Fruit fly (Drosophila melanogaster) whole organism, embryonic: ENCODE measurements around the gene RpL6.

Experiments used
- Abd-B ChIP-seq: fragments of 200-800 bp; sonication (Bioruptor generic); optimal IDR thresholded peaks from 2 replicates; lab custom pipeline; 2018; ENCODE audit warnings: missing biosample characterization, mild to moderate bottlenecking, missing genetic modification characterization, moderate library complexity
- Ada2b ChIP-seq: fragments of 200-800 bp; sonication (Bioruptor generic); IDR thresholded peaks from 2 replicates; pipeline ENCODE4 v1.3.6; 2022; ENCODE audit warnings: missing biosample characterization, missing genetic modification characterization
- Antp ChIP-seq: fragments of 200-800 bp; sonication (Bioruptor generic); optimal IDR thresholded peaks from 3 replicates; lab custom pipeline; 2016; ENCODE audit warnings: missing biosample characterization, missing genetic modification characterization
- Asciz ChIP-seq: fragments of 200-800 bp; sonication (Bioruptor generic); optimal IDR thresholded peaks from 2 replicates; lab custom pipeline; 2017; ENCODE audit warnings: missing biosample characterization, mild to moderate bottlenecking, missing genetic modification characterization, missing genetic modification reagents
- Atf6 ChIP-seq: fragments of 200-800 bp; sonication (Bioruptor generic); IDR thresholded peaks from 2 replicates; pipeline ENCODE4 v1.3.6; 2022; ENCODE audit warnings: missing biosample characterization, missing genetic modification characterization
- Bgb ChIP-seq: fragments of 200-800 bp; sonication (Bioruptor generic); IDR thresholded peaks from 2 replicates; pipeline ENCODE4 v1.3.6; 2022; ENCODE audit warnings: missing biosample characterization, missing genetic modification characterization; ENCODE audit not compliant: partially characterized antibody
- CG10209 ChIP-seq: fragments of 200-800 bp; sonication (Bioruptor generic); optimal IDR thresholded peaks from 3 replicates; lab custom pipeline; 2017; ENCODE audit warnings: missing biosample characterization, mild to moderate bottlenecking, missing genetic modification characterization, missing genetic modification reagents
- CG10543 ChIP-seq: fragments of 200-800 bp; sonication (Bioruptor generic); optimal IDR thresholded peaks from 3 replicates; lab custom pipeline; 2017; ENCODE audit warnings: missing biosample characterization, mild to moderate bottlenecking, missing genetic modification characterization, moderate library complexity
- CG11695 ChIP-seq: fragments of 200-800 bp; sonication (Bioruptor generic); IDR thresholded peaks from 3 replicates; pipeline ENCODE4 v1.3.6; 2022; ENCODE audit warnings: missing biosample characterization, missing genetic modification characterization
- CG12071 ChIP-seq: fragments of 200-800 bp; sonication (Bioruptor generic); optimal IDR thresholded peaks from 3 replicates; lab custom pipeline; 2018; ENCODE audit warnings: missing biosample characterization, mild to moderate bottlenecking, missing genetic modification characterization
- CG1602 ChIP-seq: fragments of 200-800 bp; sonication (Bioruptor generic); optimal IDR thresholded peaks from 3 replicates; lab custom pipeline; 2016; ENCODE audit warnings: missing biosample characterization, missing genetic modification characterization
- CG17385 ChIP-seq: fragments of 200-800 bp; sonication (Bioruptor generic); optimal IDR thresholded peaks from 3 replicates; lab custom pipeline; 2018; ENCODE audit warnings: missing biosample characterization, mild to moderate bottlenecking, missing genetic modification characterization
- CG2116 ChIP-seq: fragments of 200-800 bp; sonication (Bioruptor generic); optimal IDR thresholded peaks from 3 replicates; lab custom pipeline; 2018; ENCODE audit warnings: missing biosample characterization, mild to moderate bottlenecking, missing genetic modification characterization
- CG2678 ChIP-seq: fragments of 200-800 bp; sonication (Bioruptor generic); optimal IDR thresholded peaks from 3 replicates; lab custom pipeline; 2019; ENCODE audit warnings: missing biosample characterization, mild to moderate bottlenecking, missing genetic modification characterization, moderate library complexity
- CG31441 ChIP-seq: fragments of 200-800 bp; sonication (Bioruptor generic); IDR thresholded peaks from 2 replicates; pipeline ENCODE4 v1.3.6; 2022; ENCODE audit warnings: missing biosample characterization, missing genetic modification characterization
- CG34422 ChIP-seq: fragments of 200-800 bp; sonication (Bioruptor generic); IDR thresholded peaks from 3 replicates; pipeline ENCODE4 v1.3.6; 2022; ENCODE audit warnings: missing biosample characterization, missing genetic modification characterization
- CG4328 ChIP-seq: fragments of 200-800 bp; sonication (Bioruptor generic); optimal IDR thresholded peaks from 3 replicates; lab custom pipeline; 2017; ENCODE audit warnings: missing biosample characterization, missing genetic modification reagents, missing genetic modification characterization
- CG6272 ChIP-seq: fragments of 200-800 bp; sonication (Bioruptor generic); IDR thresholded peaks from 2 replicates; pipeline ENCODE4 v1.3.6; 2022; ENCODE audit warnings: missing biosample characterization, missing genetic modification characterization
- CG6689 ChIP-seq: fragments of 200-800 bp; sonication (Bioruptor generic); IDR thresholded peaks from 2 replicates; pipeline ENCODE4 v1.3.6; 2022; ENCODE audit warnings: missing biosample characterization, missing genetic modification characterization
- CG7271 ChIP-seq: fragments of 200-800 bp; sonication (Bioruptor generic); optimal IDR thresholded peaks from 2 replicates; lab custom pipeline; 2018; ENCODE audit warnings: missing biosample characterization, mild to moderate bottlenecking, missing genetic modification characterization, moderate library complexity
- Fer2 ChIP-seq: fragments of 200-800 bp; sonication (Bioruptor generic); optimal IDR thresholded peaks from 2 replicates; lab custom pipeline; 2018; ENCODE audit warnings: missing biosample characterization, mild to moderate bottlenecking, missing genetic modification characterization, moderate library complexity
- Fer3 ChIP-seq: fragments of 200-800 bp; sonication (Bioruptor generic); optimal IDR thresholded peaks from 2 replicates; lab custom pipeline; 2018; ENCODE audit warnings: missing biosample characterization, mild to moderate bottlenecking, missing genetic modification characterization, moderate library complexity
- Hand ChIP-seq: fragments of 200-800 bp; sonication (Bioruptor generic); optimal IDR thresholded peaks from 2 replicates; lab custom pipeline; 2017; ENCODE audit warnings: mild to moderate bottlenecking, missing biosample characterization, missing genetic modification reagents, missing genetic modification characterization
- Hsf ChIP-seq: fragments of 200-800 bp; sonication (Bioruptor generic); optimal IDR thresholded peaks from 3 replicates; lab custom pipeline; 2016; ENCODE audit warnings: missing biosample characterization, missing genetic modification characterization
- MTF-1 ChIP-seq: fragments of 200-800 bp; sonication (Bioruptor generic); optimal IDR thresholded peaks from 2 replicates; lab custom pipeline; 2018; ENCODE audit warnings: missing biosample characterization, mild to moderate bottlenecking, missing genetic modification characterization, borderline replicate concordance
- NK7.1 ChIP-seq: fragments of 200-800 bp; sonication (Bioruptor generic); optimal IDR thresholded peaks from 3 replicates; lab custom pipeline; 2016; ENCODE audit warnings: missing biosample characterization, missing genetic modification characterization
- NfI ChIP-seq: fragments of 200-800 bp; sonication (Bioruptor generic); optimal IDR thresholded peaks from 3 replicates; lab custom pipeline; 2018; ENCODE audit warnings: missing biosample characterization, mild to moderate bottlenecking, missing genetic modification characterization, moderate library complexity
- Oli ChIP-seq: fragments of 200-800 bp; sonication (Bioruptor generic); optimal IDR thresholded peaks from 2 replicates; lab custom pipeline; 2018; ENCODE audit warnings: missing biosample characterization, mild to moderate bottlenecking, missing genetic modification characterization, moderate library complexity
- Trl ChIP-seq, 3 experiments: fragments of >200 bp in 2 of 3; fragments of 200-800 bp in 1 of 3; sonication (Bioruptor generic) in 1 of 3; optimal IDR thresholded peaks; 2 replicates in 1 of 3; 3 replicates in 2 of 3; lab custom pipeline; 2016 to 2017; ENCODE audit warnings: missing biosample characterization in 1 of 3, missing genetic modification characterization in 1 of 3
- ara ChIP-seq: fragments of 200-800 bp; sonication (Bioruptor generic); IDR thresholded peaks from 2 replicates; pipeline ENCODE4 v1.3.6; 2022; ENCODE audit warnings: missing biosample characterization, missing genetic modification characterization
- btn ChIP-seq: fragments of 200-800 bp; sonication (Bioruptor generic); optimal IDR thresholded peaks from 2 replicates; lab custom pipeline; 2016; ENCODE audit warnings: missing biosample characterization, missing genetic modification characterization
- cas ChIP-seq: fragments of 200-800 bp; sonication (Bioruptor generic); IDR thresholded peaks from 2 replicates; pipeline ENCODE4 v1.3.6; 2022; ENCODE audit warnings: missing biosample characterization, missing genetic modification characterization
- crc ChIP-seq: fragments of 200-800 bp; sonication (Bioruptor generic); optimal IDR thresholded peaks from 2 replicates; lab custom pipeline; 2016; ENCODE audit warnings: missing biosample characterization, missing genetic modification characterization
- crol ChIP-seq: fragments of 200-800 bp; sonication (Bioruptor generic); IDR thresholded peaks from 2 replicates; pipeline ENCODE4 v1.3.6; 2022; ENCODE audit warnings: missing biosample characterization, missing genetic modification characterization
- dpn ChIP-seq, 2 experiments: fragments of 200-800 bp; sonication (Bioruptor generic); optimal IDR thresholded peaks; 3 replicates each; lab custom pipeline; 2016; ENCODE audit warnings: missing biosample characterization in 2 of 2, missing genetic modification characterization in 2 of 2
- gcm ChIP-seq: fragments of 200-800 bp; sonication (Bioruptor generic); optimal IDR thresholded peaks from 2 replicates; lab custom pipeline; 2019; ENCODE audit warnings: missing biosample characterization, mild to moderate bottlenecking, missing genetic modification characterization, moderate library complexity
- hkb ChIP-seq, 2 experiments: fragments of 200-800 bp in 1 of 2; fragments of >200 bp in 1 of 2; sonication (Bioruptor generic) in 1 of 2; IDR thresholded peaks in 1 of 2; optimal IDR thresholded peaks in 1 of 2; 2 replicates each; pipeline versions ENCODE4 v1.3.6 to Lab custom; 2017 to 2022; ENCODE audit warnings: missing biosample characterization in 1 of 2, missing genetic modification characterization in 1 of 2
- insv ChIP-seq, 2 experiments: fragments of 200-800 bp; sonication (Bioruptor generic); optimal IDR thresholded peaks; 3 replicates each; lab custom pipeline; 2016 to 2018; ENCODE audit warnings: missing biosample characterization in 2 of 2, missing genetic modification characterization in 2 of 2
- kah ChIP-seq: fragments of 200-800 bp; sonication (Bioruptor generic); optimal IDR thresholded peaks from 2 replicates; lab custom pipeline; 2018; ENCODE audit warnings: missing biosample characterization, mild to moderate bottlenecking, missing genetic modification characterization
- onecut ChIP-seq: fragments of 200-800 bp; sonication (Bioruptor generic); IDR thresholded peaks from 2 replicates; pipeline ENCODE4 v1.3.6; 2022; ENCODE audit warnings: missing biosample characterization, missing genetic modification characterization
- pb ChIP-seq: fragments of 200-800 bp; sonication (Bioruptor generic); optimal IDR thresholded peaks from 3 replicates; lab custom pipeline; 2016; ENCODE audit warnings: missing biosample characterization, missing genetic modification characterization
- pum ChIP-seq: fragments of 200-800 bp; sonication (Bioruptor generic); optimal IDR thresholded peaks from 2 replicates; lab custom pipeline; 2016; ENCODE audit warnings: missing biosample characterization, missing genetic modification characterization
- repo ChIP-seq: fragments of 200-800 bp; sonication (Bioruptor generic); optimal IDR thresholded peaks from 2 replicates; lab custom pipeline; 2016; ENCODE audit warnings: missing biosample characterization, missing genetic modification characterization
- rib ChIP-seq: fragments of 200-800 bp; sonication (Bioruptor generic); IDR thresholded peaks from 2 replicates; pipeline ENCODE4 v1.3.6; 2022; ENCODE audit warnings: missing biosample characterization, missing genetic modification characterization
- sc ChIP-seq, 3 experiments: fragments of >200 bp in 2 of 3; fragments of 200-800 bp in 1 of 3; sonication (Bioruptor generic) in 1 of 3; optimal IDR thresholded peaks; 2 replicates in 2 of 3; 3 replicates in 1 of 3; lab custom pipeline; 2017; ENCODE audit warnings: mild to moderate bottlenecking in 1 of 3, missing biosample characterization in 1 of 3, missing genetic modification characterization in 1 of 3, missing genetic modification reagents in 1 of 3
- sqz ChIP-seq: fragments of 200-800 bp; sonication (Bioruptor generic); optimal IDR thresholded peaks from 3 replicates; lab custom pipeline; 2018; ENCODE audit warnings: missing biosample characterization, mild to moderate bottlenecking, missing genetic modification characterization
- ssp ChIP-seq: fragments of 200-800 bp; sonication (Bioruptor generic); IDR thresholded peaks from 2 replicates; pipeline ENCODE4 v1.3.6; 2022; ENCODE audit warnings: missing biosample characterization, missing genetic modification characterization
- tap ChIP-seq: fragments of 200-800 bp; optimal IDR thresholded peaks from 3 replicates; lab custom pipeline; 2019; ENCODE audit warnings: missing biosample characterization, mild to moderate bottlenecking, missing genetic modification characterization, moderate library complexity
- wor ChIP-seq: fragments of 200-800 bp; sonication (Bioruptor generic); IDR thresholded peaks from 2 replicates; pipeline ENCODE4 v1.3.6; 2022; ENCODE audit warnings: missing biosample characterization, missing genetic modification characterization

RpL6 gene

DNA sequence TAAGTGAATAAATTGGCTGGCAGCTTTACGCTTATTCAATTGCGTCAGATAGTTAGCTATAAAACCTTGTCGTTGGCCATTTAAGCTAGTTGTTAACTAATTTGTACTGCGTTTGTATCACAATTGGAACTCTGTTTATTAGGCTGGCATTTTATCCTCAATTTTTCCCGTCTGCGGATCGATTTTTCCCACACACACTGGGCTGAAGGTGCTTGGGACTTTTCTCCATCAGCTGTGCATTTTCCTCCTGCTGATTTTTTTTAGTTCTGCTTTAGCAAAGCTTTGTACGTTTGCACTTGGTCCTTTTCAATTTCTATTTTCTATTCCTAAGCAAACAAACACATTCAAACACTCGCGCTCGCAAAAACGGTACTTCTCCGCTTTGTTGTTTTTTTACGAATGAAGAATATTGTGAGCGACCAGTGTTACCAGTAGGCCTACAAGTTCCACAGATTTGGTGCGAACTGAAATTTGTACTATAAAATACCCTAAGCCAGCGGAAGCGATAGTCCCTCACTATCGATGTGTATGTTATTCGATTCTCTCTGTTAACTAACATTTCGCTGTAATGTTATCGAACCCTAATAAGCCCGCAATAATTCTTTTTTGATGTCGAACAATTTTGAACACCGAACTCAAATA lies 13.5 kb upstream of the RpL6 start (continued):
- TF ChIP-seq btn (GFP tag; lab: Kevin White, UChicago) (no peak), Hand (GFP tag; lab: Kevin White, UChicago) (peak; percentile 58), dpn (GFP tag; optimal IDR thresholded peaks at IDR 0.05; lab: Kevin White, UChicago) (peak; percentile 31 to 40), onecut (peak; percentile 94), Fer2 (no peak), Trl (optimal IDR thresholded peaks at IDR 0.05; lab: Kevin White, UChicago) (no peak), Trl (GFP tag; optimal IDR thresholded peaks at IDR 0.05; lab: Kevin White, UChicago) (peak; percentile 18), CG10209 (GFP tag; lab: Kevin White, UChicago) (peak; percentile 31), sqz (GFP tag; lab: Kevin White, UChicago) (peak; percentile 52), insv (GFP tag; optimal IDR thresholded peaks at IDR 0.05; lab: Kevin White, UChicago) (peak in 1 of 2 experiments; percentile 60), crol (GFP tag; lab: Robert Waterston, UW) (no peak), wor (GFP tag; lab: Robert Waterston, UW) (no peak), cas (no peak), CG6689 (GFP tag; lab: Robert Waterston, UW) (no peak), Bgb (GFP tag; lab: Robert Waterston, UW) (no peak), tap (tag; lab: Kevin White, UChicago) (peak; percentile 53), CG17385 (GFP tag; lab: Kevin White, UChicago) (peak; percentile 39), Abd-B (GFP tag; lab: Kevin White, UChicago) (no peak), CG10543 (peak; percentile 33), MTF-1 (no peak), CG31441 (no peak), repo (GFP tag; lab: Kevin White, UChicago) (no peak), pum (no peak), CG11695 (GFP tag; lab: Robert Waterston, UW) (no peak), rib (no peak), CG4328 (peak; percentile 23), CG2678 (peak; percentile 16), CG2116 (peak; percentile 76), CG7271 (tag; lab: Kevin White, UChicago) (peak; percentile 77), CG6272 (GFP tag; lab: Robert Waterston, UW) (no peak), Antp (no peak), ssp (GFP tag; lab: Robert Waterston, UW) (no peak), Oli (no peak), kah (GFP tag; lab: Kevin White, UChicago) (peak; percentile 25), CG12071 (GFP tag; lab: Kevin White, UChicago) (peak; percentile 38), gcm (GFP tag; lab: Kevin White, UChicago) (peak; percentile 21), CG1602 (GFP tag; lab: Kevin White, UChicago) (no peak), ara (GFP tag; lab: Robert Waterston, UW) (no peak), CG34422 (GFP tag; lab: Robert Waterston, UW) (no peak), pb (GFP tag; lab: Kevin White, UChicago) (no peak), Hsf (GFP tag; lab: Kevin White, UChicago) (no peak), Atf6 (no peak), Fer3 (peak; percentile 55), crc (peak; percentile 14), NK7.1 (GFP tag; lab: Kevin White, UChicago) (peak; percentile 0), NfI (GFP tag; lab: Kevin White, UChicago) (peak; percentile 43), Asciz (peak; percentile 40), hkb (optimal IDR thresholded peaks at IDR 0.05; lab: Kevin White, UChicago) (no peak), hkb (GFP tag; IDR thresholded peaks at IDR 0.05; lab: Robert Waterston, UW) (no peak), sc (optimal IDR thresholded peaks at IDR 0.05; lab: Kevin White, UChicago) (no peak), sc (GFP tag; optimal IDR thresholded peaks at IDR 0.05; lab: Kevin White, UChicago) (no peak), Ada2b (GFP tag; lab: Robert Waterston, UW) (no peak)
